Worm (Caenorhabditis elegans) whole organism, late embryonic: ENCODE results near the gene srh-145.

ENCODE experiments used
- C08G9.2 ChIP-seq: sonication (generic microtip); optimal IDR thresholded peaks from 2 replicates; lab custom pipeline; 2016; ENCODE audit warnings: mild to moderate bottlenecking, missing genetic modification characterization, moderate library complexity, missing compliant biosample characterization
- C38D4.7 ChIP-seq: fragments of 200-800 bp; sonication (Bioruptor generic); optimal IDR thresholded peaks from 2 replicates; lab custom pipeline; 2018; ENCODE audit warnings: mild to moderate bottlenecking, missing genetic modification characterization, moderate library complexity, missing compliant biosample characterization
- K02D7.2 ChIP-seq: sonication (generic microtip); optimal IDR thresholded peaks from 2 replicates; lab custom pipeline; 2017; ENCODE audit warnings: mild to moderate bottlenecking, missing genetic modification characterization, missing compliant biosample characterization
- K09A11.1 ChIP-seq: sonication (generic microtip); optimal IDR thresholded peaks from 2 replicates; lab custom pipeline; 2017; ENCODE audit warnings: antibody characterized with exemption, mild to moderate bottlenecking, missing genetic modification characterization, missing compliant biosample characterization; ENCODE audit not compliant: insufficient read depth
- T23F11.4 ChIP-seq: fragments of 200-800 bp; sonication (Bioruptor generic); optimal IDR thresholded peaks from 2 replicates; lab custom pipeline; 2018; ENCODE audit warnings: mild to moderate bottlenecking, missing genetic modification characterization, missing compliant biosample characterization
- Y22D7AL.16 ChIP-seq: sonication (generic microtip); optimal IDR thresholded peaks from 2 replicates; lab custom pipeline; 2016; ENCODE audit warnings: missing genetic modification characterization, missing compliant biosample characterization
- ahr-1 ChIP-seq: sonication (generic microtip); optimal IDR thresholded peaks from 2 replicates; lab custom pipeline; 2016; ENCODE audit warnings: missing genetic modification characterization, missing compliant biosample characterization
- ama-1 ChIP-seq: fragments of 150-350 bp; optimal IDR thresholded peaks from 2 replicates; lab custom pipeline; 2014
- ceh-19 ChIP-seq: fragments of 200-800 bp; sonication (Bioruptor generic); optimal IDR thresholded peaks from 2 replicates; lab custom pipeline; 2018; ENCODE audit warnings: mild to moderate bottlenecking, missing genetic modification characterization, missing compliant biosample characterization
- ceh-22 ChIP-seq: sonication (generic microtip); optimal IDR thresholded peaks from 2 replicates; lab custom pipeline; 2017; ENCODE audit warnings: missing biosample characterization, missing genetic modification characterization
- ceh-24 ChIP-seq: sonication (generic microtip); optimal IDR thresholded peaks from 2 replicates; lab custom pipeline; 2016; ENCODE audit warnings: mild to moderate bottlenecking, missing genetic modification characterization, missing compliant biosample characterization
- ceh-30 ChIP-seq: fragments of 150-350 bp; optimal IDR thresholded peaks from 2 replicates; lab custom pipeline; 2014; ENCODE audit warnings: missing biosample characterization, missing genetic modification characterization
- ceh-31 ChIP-seq: sonication (generic microtip); optimal IDR thresholded peaks from 2 replicates; lab custom pipeline; 2016; ENCODE audit warnings: missing genetic modification characterization, missing compliant biosample characterization
- ceh-34 ChIP-seq: sonication (generic microtip); optimal IDR thresholded peaks from 2 replicates; lab custom pipeline; 2016; ENCODE audit warnings: mild to moderate bottlenecking, missing genetic modification characterization, missing compliant biosample characterization
- ceh-45 ChIP-seq: fragments of 200-800 bp; sonication (Bioruptor generic); IDR thresholded peaks from 2 replicates; pipeline ENCODE4 v1.3.6; 2022; ENCODE audit warnings: missing genetic modification reagents, missing genetic modification characterization, missing compliant biosample characterization
- ceh-48 ChIP-seq: sonication (generic microtip); optimal IDR thresholded peaks from 2 replicates; lab custom pipeline; 2016; ENCODE audit warnings: missing genetic modification characterization, inconsistent platforms, missing compliant biosample characterization
- ceh-6 ChIP-seq: fragments of 200-800 bp; sonication (Bioruptor generic); optimal IDR thresholded peaks from 2 replicates; lab custom pipeline; 2018; ENCODE audit warnings: mild to moderate bottlenecking, missing genetic modification characterization, missing compliant biosample characterization
- dmd-4 ChIP-seq: sonication (generic microtip); optimal IDR thresholded peaks from 2 replicates; lab custom pipeline; 2016; ENCODE audit warnings: borderline replicate concordance, missing genetic modification characterization, missing compliant biosample characterization
- dve-1 ChIP-seq: sonication (generic microtip); optimal IDR thresholded peaks from 2 replicates; lab custom pipeline; 2017; ENCODE audit warnings: antibody characterized with exemption, mild to moderate bottlenecking, missing genetic modification characterization, missing compliant biosample characterization
- elt-2 ChIP-seq: sonication (generic microtip); optimal IDR thresholded peaks from 2 replicates; lab custom pipeline; 2016; ENCODE audit warnings: missing genetic modification reagents, missing genetic modification characterization, missing compliant biosample characterization
- elt-4 ChIP-seq: sonication (generic microtip); optimal IDR thresholded peaks from 2 replicates; lab custom pipeline; 2016; ENCODE audit warnings: missing genetic modification characterization, missing compliant biosample characterization
- fax-1 ChIP-seq: sonication (generic microtip); optimal IDR thresholded peaks from 2 replicates; lab custom pipeline; 2016; ENCODE audit warnings: missing genotype, missing genetic modification characterization, missing compliant biosample characterization
- hlh-13 ChIP-seq: fragments of 200-800 bp; sonication (Bioruptor generic); optimal IDR thresholded peaks from 2 replicates; lab custom pipeline; 2018; ENCODE audit warnings: mild to moderate bottlenecking, missing genetic modification characterization, missing compliant biosample characterization
- hlh-15 ChIP-seq: sonication (generic microtip); optimal IDR thresholded peaks from 2 replicates; lab custom pipeline; 2016; ENCODE audit warnings: missing genetic modification characterization, missing compliant biosample characterization
- hlh-30 ChIP-seq: sonication (generic microtip); optimal IDR thresholded peaks from 2 replicates; lab custom pipeline; 2017; ENCODE audit warnings: antibody characterized with exemption, missing genetic modification characterization, missing compliant biosample characterization; ENCODE audit not compliant: insufficient read depth
- lin-11 ChIP-seq: fragments of 200-800 bp; sonication (Bioruptor generic); optimal IDR thresholded peaks from 2 replicates; lab custom pipeline; 2018; ENCODE audit warnings: mild to moderate bottlenecking, missing genetic modification characterization, missing compliant biosample characterization
- nhr-11 ChIP-seq: fragments of 150-350 bp; optimal IDR thresholded peaks from 2 replicates; lab custom pipeline; 2014; ENCODE audit warnings: missing biosample characterization, missing genetic modification characterization
- nhr-232 ChIP-seq: sonication (generic microtip); optimal IDR thresholded peaks from 2 replicates; lab custom pipeline; 2016; ENCODE audit warnings: missing genetic modification characterization, missing compliant biosample characterization
- npax-4 ChIP-seq: sonication (generic microtip); optimal IDR thresholded peaks from 2 replicates; lab custom pipeline; 2016; ENCODE audit warnings: missing genetic modification characterization, missing compliant biosample characterization
- pat-9 ChIP-seq: fragments of 200-800 bp; sonication (Bioruptor generic); optimal IDR thresholded peaks from 2 replicates; lab custom pipeline; 2018; ENCODE audit warnings: mild to moderate bottlenecking, missing genetic modification characterization, moderate library complexity, missing compliant biosample characterization
- pha-2 ChIP-seq: sonication (generic microtip); optimal IDR thresholded peaks from 2 replicates; lab custom pipeline; 2017; ENCODE audit warnings: mild to moderate bottlenecking, missing genetic modification characterization, missing compliant biosample characterization
- pha-4 ChIP-seq: fragments of 150-350 bp; optimal IDR thresholded peaks from 2 replicates; lab custom pipeline; 2018; ENCODE audit warnings: missing biosample characterization, missing genetic modification reagents, missing genetic modification characterization
- pqm-1 ChIP-seq: sonication (generic microtip); optimal IDR thresholded peaks from 2 replicates; lab custom pipeline; 2016; ENCODE audit warnings: missing genetic modification characterization, missing compliant biosample characterization
- ref-2 ChIP-seq: sonication (generic microtip); optimal IDR thresholded peaks from 2 replicates; lab custom pipeline; 2016; ENCODE audit warnings: missing genetic modification characterization, missing compliant biosample characterization
- sdc-2 ChIP-seq: sonication (generic microtip); optimal IDR thresholded peaks from 2 replicates; lab custom pipeline; 2016; ENCODE audit warnings: missing genotype, missing genetic modification characterization, missing compliant biosample characterization
- sox-4 ChIP-seq: sonication (generic microtip); optimal IDR thresholded peaks from 2 replicates; lab custom pipeline; 2017; ENCODE audit warnings: mild to moderate bottlenecking, missing genetic modification characterization, inconsistent platforms, missing compliant biosample characterization
- tbx-2 ChIP-seq: sonication (generic microtip); optimal IDR thresholded peaks from 2 replicates; lab custom pipeline; 2016; ENCODE audit warnings: missing genetic modification characterization, missing compliant biosample characterization
- ttx-3 ChIP-seq: sonication (generic microtip); optimal IDR thresholded peaks from 2 replicates; lab custom pipeline; 2016; ENCODE audit warnings: missing genetic modification reagents, missing genetic modification characterization, missing compliant biosample characterization
- unc-3 ChIP-seq, 2 experiments: fragments of 200-800 bp in 1 of 2; sonication (Bioruptor generic) in 1 of 2; sonication (generic microtip) in 1 of 2; conservative IDR thresholded peaks in 1 of 2; optimal IDR thresholded peaks in 1 of 2; 2 replicates each; pipeline versions ENCODE4 v1.3.6 to Lab custom; 2016 to 2022; ENCODE audit warnings: missing compliant biosample characterization in 2 of 2, missing genetic modification characterization in 2 of 2, missing genetic modification reagents in 1 of 2
- unc-55 ChIP-seq: sonication (generic microtip); optimal IDR thresholded peaks from 2 replicates; lab custom pipeline; 2017; ENCODE audit warnings: missing biosample characterization, missing genetic modification reagents, missing genetic modification characterization
- unc-86 ChIP-seq: sonication (generic microtip); optimal IDR thresholded peaks from 2 replicates; lab custom pipeline; 2016; ENCODE audit warnings: missing genetic modification characterization, missing compliant biosample characterization
- zip-5 ChIP-seq: sonication (generic microtip); optimal IDR thresholded peaks from 2 replicates; lab custom pipeline; 2016; ENCODE audit warnings: missing genetic modification characterization, missing compliant biosample characterization
- ztf-16 ChIP-seq: sonication (generic microtip); optimal IDR thresholded peaks from 2 replicates; lab custom pipeline; 2017; ENCODE audit warnings: missing genetic modification characterization, missing compliant biosample characterization

The srh-145 gene

ce11 chrV:16437546-16437945 is 27.0 kb downstream of the srh-145 start, which contains the start of gene F26D2.15:
TSS of gene F26D2.15 (plus strand) at chrV:16437846.
- no peak for TF ChIP-seq ceh-6 (GFP tag; lab: Kevin White, UChicago)
- no peak for TF ChIP-seq hlh-30 (tag; lab: Kevin White, UChicago)
- TF ChIP-seq K09A11.1 (tag; lab: Kevin White, UChicago), result no peak
- TF ChIP-seq ceh-22, result no peak
- TF ChIP-seq ceh-19 (GFP tag; lab: Kevin White, UChicago), result no peak
- no peak for TF ChIP-seq unc-3 (GFP tag; conservative IDR thresholded peaks at IDR 0.05; lab: Robert Waterston, UW)
- no peak for TF ChIP-seq unc-3 (tag; optimal IDR thresholded peaks at IDR 0.05; lab: Kevin White, UChicago)
- no peak for TF ChIP-seq hlh-15 (tag; lab: Kevin White, UChicago)
- TF ChIP-seq dve-1, result no peak
- no peak for TF ChIP-seq zip-5 (tag; lab: Kevin White, UChicago)
- TF ChIP-seq ttx-3, result no peak
- TF ChIP-seq T23F11.4, result no peak
- no peak for TF ChIP-seq pqm-1 (tag; lab: Kevin White, UChicago)
- no peak for TF ChIP-seq pat-9
- TF ChIP-seq dmd-4 (tag; lab: Kevin White, UChicago), result no peak
- TF ChIP-seq unc-55, result no peak
- no peak for TF ChIP-seq lin-11 (tag; lab: Kevin White, UChicago)
- TF ChIP-seq elt-4 (tag; lab: Kevin White, UChicago), result no peak
- no peak for TF ChIP-seq ceh-24 (tag; lab: Kevin White, UChicago)

ce11 chrV:16443626-16444025 is 33.1 kb downstream of the srh-145 start, which contains the start of gene srh-141:
TSS of gene srh-141 (plus strand) at chrV:16443926.
- no peak for TF ChIP-seq hlh-13 (GFP tag; lab: Kevin White, UChicago)
- TF ChIP-seq C38D4.7 (GFP tag; lab: Kevin White, UChicago), result no peak
- no peak for TF ChIP-seq tbx-2 (tag; lab: Kevin White, UChicago)
- no peak for TF ChIP-seq ref-2 (tag; lab: Kevin White, UChicago)
- TF ChIP-seq hlh-15 (tag; lab: Kevin White, UChicago), result no peak
- TF ChIP-seq ama-1 (lab: Kevin White, UChicago), result no peak
- no peak for TF ChIP-seq elt-2 (tag; lab: Kevin White, UChicago)
- TF ChIP-seq ceh-45, result no peak
- TF ChIP-seq pat-9, result no peak
- no peak for TF ChIP-seq ceh-30
- TF ChIP-seq Y22D7AL.16 (tag; lab: Kevin White, UChicago), result no peak
- no peak for TF ChIP-seq T23F11.4
- no peak for TF ChIP-seq fax-1 (tag; lab: Kevin White, UChicago)
- no peak for TF ChIP-seq ceh-6 (GFP tag; lab: Kevin White, UChicago)
- no peak for TF ChIP-seq nhr-232 (tag; lab: Kevin White, UChicago)
- TF ChIP-seq npax-4 (tag; lab: Kevin White, UChicago), result no peak

ce11 chrV:16445676-16446075 is 35.2 kb downstream of the srh-145 start, which contains the start of gene T08G3.6:
TSS of gene T08G3.6 (plus strand) at chrV:16445976.
- no peak for TF ChIP-seq sox-4 (tag; lab: Kevin White, UChicago)
- no peak for TF ChIP-seq nhr-11
- no peak for TF ChIP-seq elt-2 (tag; lab: Kevin White, UChicago)
- no peak for TF ChIP-seq ahr-1
- no peak for TF ChIP-seq ztf-16 (tag; lab: Kevin White, UChicago)
- no peak for TF ChIP-seq sdc-2
- no peak for TF ChIP-seq ceh-31 (tag; lab: Kevin White, UChicago)
- TF ChIP-seq ref-2 (tag; lab: Kevin White, UChicago), result no peak
- no peak for TF ChIP-seq ceh-45
- no peak for TF ChIP-seq ceh-48 (tag; lab: Kevin White, UChicago)
- TF ChIP-seq pha-2 (tag; lab: Kevin White, UChicago), result no peak
- no peak for TF ChIP-seq pha-4 (tag; lab: Kevin White, UChicago)
- no peak for TF ChIP-seq ceh-34 (tag; lab: Kevin White, UChicago)
- TF ChIP-seq unc-86, result no peak
- TF ChIP-seq tbx-2 (tag; lab: Kevin White, UChicago), result no peak
- no peak for TF ChIP-seq K02D7.2
- TF ChIP-seq C08G9.2, result no peak
